Comparison of ENCODE assay signal across 3 fruit fly cellular contexts in genomic region chr3R:11949387-11950029, dm6.
TF ChIP-seq lines count a peak whose summit lies in the region.

Gene CG31211 (plus strand): TSS chr3R:11949680.

TF ChIP-seq in whole organism, embryonic, 481 proteins besides CTCF, POLR2A, EP300 and RAD21 (continued from another document and continues in another):
- no peak for TF ChIP-seq Sry-β (GFP tag; optimal IDR thresholded peaks at IDR 0.05; lab: Kevin White, UChicago)
- peak; percentile 71 for TF ChIP-seq CG3995 (GFP tag; optimal IDR thresholded peaks at IDR 0.05; lab: Kevin White, UChicago)
- peak in 1 of 2 experiments; percentile 31 for TF ChIP-seq crp (GFP tag; optimal IDR thresholded peaks at IDR 0.05; lab: Kevin White, UChicago)
- TF ChIP-seq Sox102F (GFP tag; optimal IDR thresholded peaks at IDR 0.05; lab: Kevin White, UChicago) = no peak
- TF ChIP-seq dpn (GFP tag; optimal IDR thresholded peaks at IDR 0.05; lab: Kevin White, UChicago) = peak in 1 of 2 experiments; percentile 7
- TF ChIP-seq phol (tag; optimal IDR thresholded peaks at IDR 0.05; lab: Kevin White, UChicago) = peak; percentile 96
- TF ChIP-seq CG2678 (tag; optimal IDR thresholded peaks at IDR 0.05; lab: Kevin White, UChicago) = no peak
- TF ChIP-seq CG2129 (GFP tag; IDR thresholded peaks at IDR 0.05; lab: Robert Waterston, UW; ENCODE audit: partially characterized antibody) = no peak
- TF ChIP-seq D (optimal IDR thresholded peaks at IDR 0.05; lab: Kevin White, UChicago) = no peak
- TF ChIP-seq D (GFP tag; optimal IDR thresholded peaks at IDR 0.05; lab: Kevin White, UChicago) = no peak
- no peak for TF ChIP-seq CG6765 (GFP tag; optimal IDR thresholded peaks at IDR 0.05; lab: Kevin White, UChicago)
- no peak for TF ChIP-seq CG10654 (GFP tag; optimal IDR thresholded peaks at IDR 0.05; lab: Kevin White, UChicago)
- TF ChIP-seq corto (GFP tag; optimal IDR thresholded peaks at IDR 0.05; lab: Kevin White, UChicago) = no peak
- TF ChIP-seq BEAF-32 (GFP tag; optimal IDR thresholded peaks at IDR 0.05; lab: Kevin White, UChicago) = peak; percentile 10
- TF ChIP-seq Ada2b (GFP tag; IDR thresholded peaks at IDR 0.05; lab: Robert Waterston, UW) = no peak
- TF ChIP-seq luna (GFP tag; optimal IDR thresholded peaks at IDR 0.05; lab: Kevin White, UChicago) = no peak
- no peak for TF ChIP-seq pros (GFP tag; optimal IDR thresholded peaks at IDR 0.05; lab: Kevin White, UChicago)
- no peak for TF ChIP-seq Atf-2 (GFP tag; optimal IDR thresholded peaks at IDR 0.05; lab: Kevin White, UChicago)
- peak; percentile 8 for TF ChIP-seq CG17186 (GFP tag; optimal IDR thresholded peaks at IDR 0.05; lab: Kevin White, UChicago)
- no peak for TF ChIP-seq Poxn (GFP tag; IDR thresholded peaks at IDR 0.05; lab: Robert Waterston, UW)
- TF ChIP-seq psq (GFP tag; optimal IDR thresholded peaks at IDR 0.05; lab: Kevin White, UChicago) = no peak
- no peak for TF ChIP-seq chm (GFP tag; IDR thresholded peaks at IDR 0.05; lab: Robert Waterston, UW)
- TF ChIP-seq CG7372 (GFP tag; IDR thresholded peaks at IDR 0.05; lab: Robert Waterston, UW) = no peak
- TF ChIP-seq CG6791 (GFP tag; IDR thresholded peaks at IDR 0.05; lab: Robert Waterston, UW; ENCODE audit: partially characterized antibody) = no peak
- TF ChIP-seq unpg (GFP tag; optimal IDR thresholded peaks at IDR 0.05; lab: Kevin White, UChicago) = no peak
- peak; percentile 26 for TF ChIP-seq CoRest (tag; optimal IDR thresholded peaks at IDR 0.05; lab: Kevin White, UChicago)
- peak; percentile 29 for TF ChIP-seq CG4424 (GFP tag; optimal IDR thresholded peaks at IDR 0.05; lab: Kevin White, UChicago)
- no peak for TF ChIP-seq CG16813 (GFP tag; IDR thresholded peaks at IDR 0.05; lab: Robert Waterston, UW; ENCODE audit: partially characterized antibody)
- TF ChIP-seq ftz-f1 (GFP tag; optimal IDR thresholded peaks at IDR 0.05; lab: Kevin White, UChicago) = peak; percentile 8
- peak; percentile 18 for TF ChIP-seq chn (GFP tag; optimal IDR thresholded peaks at IDR 0.05; lab: Kevin White, UChicago)
- no peak for TF ChIP-seq Scr (GFP tag; IDR thresholded peaks at IDR 0.05; lab: Robert Waterston, UW; ENCODE audit: partially characterized antibody)
- no peak for TF ChIP-seq toy (GFP tag; IDR thresholded peaks at IDR 0.05; lab: Robert Waterston, UW)
- TF ChIP-seq CG7556 (GFP tag; optimal IDR thresholded peaks at IDR 0.05; lab: Kevin White, UChicago) = no peak
- no peak for TF ChIP-seq bowl (GFP tag; IDR thresholded peaks at IDR 0.05; lab: Robert Waterston, UW)
- peak; percentile 10 for TF ChIP-seq CG15514 (GFP tag; optimal IDR thresholded peaks at IDR 0.05; lab: Kevin White, UChicago)
- TF ChIP-seq gem (tag; optimal IDR thresholded peaks at IDR 0.05; lab: Kevin White, UChicago) = peak; percentile 31
- peak; percentile 14 for TF ChIP-seq gcm2 (GFP tag; optimal IDR thresholded peaks at IDR 0.05; lab: Kevin White, UChicago)
- TF ChIP-seq CG8089 (GFP tag; optimal IDR thresholded peaks at IDR 0.05; lab: Kevin White, UChicago) = no peak
- peak; percentile 46 for TF ChIP-seq CG14710 (tag; optimal IDR thresholded peaks at IDR 0.05; lab: Kevin White, UChicago)
- no peak for TF ChIP-seq CG34376 (GFP tag; optimal IDR thresholded peaks at IDR 0.05; lab: Kevin White, UChicago)
- TF ChIP-seq lab (GFP tag; optimal IDR thresholded peaks at IDR 0.05; lab: Kevin White, UChicago) = no peak
- TF ChIP-seq fd102C (GFP tag; optimal IDR thresholded peaks at IDR 0.05; lab: Kevin White, UChicago) = no peak
- TF ChIP-seq grau (tag; optimal IDR thresholded peaks at IDR 0.05; lab: Kevin White, UChicago) = peak; percentile 4
- peak; percentile 71 for TF ChIP-seq CG10462 (GFP tag; optimal IDR thresholded peaks at IDR 0.05; lab: Kevin White, UChicago)
- no peak for TF ChIP-seq bcd (GFP tag; optimal IDR thresholded peaks at IDR 0.05; lab: Kevin White, UChicago)

TF ChIP-seq in whole organism, prepupa, 60 proteins besides CTCF, POLR2A, EP300 and RAD21 (continued from another document):
- TF ChIP-seq Hr4 (GFP tag; optimal IDR thresholded peaks at IDR 0.05; lab: Kevin White, UChicago) = peak; percentile 43
- TF ChIP-seq spab (GFP tag; optimal IDR thresholded peaks at IDR 0.05; lab: Kevin White, UChicago) = no peak
- TF ChIP-seq topi (GFP tag; optimal IDR thresholded peaks at IDR 0.05; lab: Kevin White, UChicago) = no peak
- no peak for TF ChIP-seq Lpt (GFP tag; optimal IDR thresholded peaks at IDR 0.05; lab: Kevin White, UChicago)
- no peak for TF ChIP-seq CG6808 (GFP tag; optimal IDR thresholded peaks at IDR 0.05; lab: Kevin White, UChicago)
- TF ChIP-seq CG4318 (GFP tag; optimal IDR thresholded peaks at IDR 0.05; lab: Kevin White, UChicago) = no peak
- TF ChIP-seq CG3032 (tag; optimal IDR thresholded peaks at IDR 0.05; lab: Kevin White, UChicago) = no peak
- TF ChIP-seq pdm3 (GFP tag; optimal IDR thresholded peaks at IDR 0.05; lab: Kevin White, UChicago) = peak; percentile 13
- TF ChIP-seq CG8119 (GFP tag; IDR thresholded peaks at IDR 0.05; lab: Robert Waterston, UW) = no peak
- no peak for TF ChIP-seq Smox (GFP tag; optimal IDR thresholded peaks at IDR 0.05; lab: Kevin White, UChicago)
- no peak for TF ChIP-seq fkh (GFP tag; optimal IDR thresholded peaks at IDR 0.05; lab: Kevin White, UChicago)
- no peak for TF ChIP-seq CG6854 (GFP tag; optimal IDR thresholded peaks at IDR 0.05; lab: Kevin White, UChicago)
- peak in 1 of 2 experiments; percentile 15 for TF ChIP-seq ss (GFP tag; optimal IDR thresholded peaks at IDR 0.05; lab: Kevin White, UChicago)
- TF ChIP-seq salr (GFP tag; optimal IDR thresholded peaks at IDR 0.05; lab: Kevin White, UChicago) = no peak
- no peak for TF ChIP-seq Eip75B (GFP tag; optimal IDR thresholded peaks at IDR 0.05; lab: Kevin White, UChicago)
- no peak for TF ChIP-seq Blimp-1 (GFP tag; optimal IDR thresholded peaks at IDR 0.05; lab: Kevin White, UChicago)
- no peak for TF ChIP-seq CG11294 (GFP tag; IDR thresholded peaks at IDR 0.05; lab: Robert Waterston, UW)

TF ChIP-seq in whole organism, wandering third instar larva, 38 proteins besides CTCF, POLR2A, EP300 and RAD21 (continued from another document):
- TF ChIP-seq OdsH (GFP tag; optimal IDR thresholded peaks at IDR 0.05; lab: Kevin White, UChicago) (no peak), N (GFP tag; optimal IDR thresholded peaks at IDR 0.05; lab: Kevin White, UChicago) (no peak)
